Worm (Caenorhabditis elegans): ENCODE data around the gene ZK930.7.

DNA sequence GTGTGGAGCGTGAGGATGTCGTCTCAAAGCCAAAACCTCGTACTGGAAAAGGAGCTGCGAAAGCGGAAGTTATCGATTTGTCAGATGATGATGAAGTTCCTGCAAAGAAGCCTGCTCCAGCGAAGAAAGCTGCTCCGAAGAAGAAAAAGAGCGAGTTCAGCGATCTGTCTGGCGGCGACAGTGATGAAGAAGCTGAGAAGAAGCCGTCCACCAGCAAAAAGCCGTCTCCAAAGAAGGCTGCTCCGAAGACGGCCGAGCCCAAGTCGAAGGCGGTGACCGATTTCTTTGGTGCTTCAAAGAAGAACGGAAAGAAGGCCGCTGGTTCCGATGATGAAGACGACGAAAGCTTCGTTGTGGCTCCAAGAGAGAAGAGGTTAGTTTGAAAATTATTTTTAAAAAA is 34.6 kb upstream of the ZK930.7 start:
- TF ChIP-seq B0310.2 (tag; optimal IDR thresholded peaks at IDR 0.05) (no peak), hmbx-1 (tag; optimal IDR thresholded peaks at IDR 0.05) (no peak), tbx-11 (GFP tag; IDR thresholded peaks at IDR 0.05) (no peak), hnd-1 (tag; optimal IDR thresholded peaks at IDR 0.05) (no peak), flt-1 (GFP tag; IDR thresholded peaks at IDR 0.05) (no peak), ceh-13 (GFP tag; optimal IDR thresholded peaks at IDR 0.05) (no peak), tra-4 (tag; optimal IDR thresholded peaks at IDR 0.05) (no peak), scrt-1 (GFP tag; IDR thresholded peaks at IDR 0.05) (no peak), ama-1 (optimal IDR thresholded peaks at IDR 0.05) (no peak)

Measured in whole organism, early embryonic.